Fruit fly (Drosophila melanogaster) Kc167 (cell line): Measurements from ENCODE around the gene CG42780.

Experiments
- Myc ChIP-seq: fragments of >200 bp; optimal IDR thresholded peaks from 2 replicates; lab custom pipeline; 2017; ENCODE audit warnings: missing external identifiers
- Sin3A ChIP-seq: fragments of >200 bp; optimal IDR thresholded peaks from 2 replicates; lab custom pipeline; 2018; ENCODE audit warnings: missing external identifiers
- h ChIP-seq: fragments of >200 bp; optimal IDR thresholded peaks from 3 replicates; lab custom pipeline; 2018; ENCODE audit warnings: missing external identifiers
- insv ChIP-seq: fragments of >200 bp; optimal IDR thresholded peaks from 3 replicates; lab custom pipeline; 2018; ENCODE audit warnings: missing external identifiers
- psq ChIP-seq: fragments of >200 bp; optimal IDR thresholded peaks from 2 replicates; lab custom pipeline; 2017; ENCODE audit warnings: missing external identifiers
- ttk ChIP-seq: sonication (Bioruptor generic); optimal IDR thresholded peaks from 2 replicates; lab custom pipeline; 2017; ENCODE audit warnings: missing external identifiers

DNA sequence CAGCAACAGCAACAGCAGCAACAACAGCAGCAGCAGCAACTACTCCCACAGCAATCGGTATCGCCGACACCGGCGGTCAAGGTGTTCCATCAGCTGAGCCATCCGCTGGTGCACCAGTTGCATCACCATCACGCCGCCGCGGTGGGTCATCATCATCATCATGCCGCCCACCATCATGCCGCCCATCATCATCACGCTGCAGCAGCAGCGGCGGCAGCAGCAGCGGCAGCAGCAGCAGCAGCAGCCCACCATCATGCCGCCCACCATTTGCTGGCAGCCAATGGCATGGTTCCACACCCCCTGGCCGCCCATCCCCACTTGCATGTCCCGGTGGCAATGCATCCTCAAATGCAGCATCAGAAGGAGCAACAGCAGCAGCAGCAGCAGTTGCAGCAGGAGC is 23.2 kb downstream of the CG42780 start:
- TF ChIP-seq psq (lab: Kevin White, UChicago), result no peak
- TF ChIP-seq h, result no peak
- no peak for TF ChIP-seq insv (lab: Kevin White, UChicago)
- TF ChIP-seq Myc, result no peak
- no peak for TF ChIP-seq Sin3A (lab: Kevin White, UChicago)
- TF ChIP-seq ttk, result no peak
